Fruit fly (Drosophila melanogaster) S2 (cell line): ENCODE data around the gene CG42835.
"Not testable (repeated sequence)": the region's sequence is repeated elsewhere in the genome, so short reads cannot be mapped to it uniquely, and the experiment has no call there.

Source experiments
- CG8478 ChIP-seq: fragments of >200 bp; optimal IDR thresholded peaks from 2 replicates; lab custom pipeline; 2018
- CTCF ChIP-seq, 2 experiments: fragments of >200 bp; optimal IDR thresholded peaks; 2 replicates each; lab custom pipeline; 2018

Gene CG42835

dm6 chr3R:17430481-17430880, 10.0 kb downstream of the CG42835 start:
- no peak for TF ChIP-seq CTCF (optimal IDR thresholded peaks at IDR 0.05; lab: Kevin White, UChicago)
- TF ChIP-seq CG8478 (lab: Kevin White, UChicago): no peak

- TF ChIP-seq CTCF (optimal IDR thresholded peaks at IDR 0.05; lab: Kevin White, UChicago) (no peak), CG8478 (lab: Kevin White, UChicago) (no peak)
Observed at dm6 chr3R:17433117-17433516, 12.7 kb downstream of the CG42835 start.

dm6 chr3R:17434330-17434729, 13.9 kb downstream of the CG42835 start, which contains the start of gene CG44090:
CG44090 (minus strand) TSS chr3R:17434430.
- TF ChIP-seq CG8478 (lab: Kevin White, UChicago) (no peak), CTCF (optimal IDR thresholded peaks at IDR 0.05; lab: Kevin White, UChicago) (no peak)

dm6 chr3R:17440628-17441027, 20.2 kb downstream of the CG42835 start, which contains the start of gene CG14331:
CG14331 (minus strand) TSS chr3R:17440728.
- no peak for TF ChIP-seq CG8478 (lab: Kevin White, UChicago)

- TF ChIP-seq CG8478 (lab: Kevin White, UChicago): no peak
- TF ChIP-seq CTCF (optimal IDR thresholded peaks at IDR 0.05; lab: Kevin White, UChicago): no peak
Observed at dm6 chr3R:17447615-17448014, 27.2 kb downstream of the CG42835 start.

- TF ChIP-seq CG8478 (lab: Kevin White, UChicago): no peak
- no peak for TF ChIP-seq CTCF (optimal IDR thresholded peaks at IDR 0.05; lab: Kevin White, UChicago)
Observed at dm6 chr3R:17448758-17449157, 28.3 kb downstream of the CG42835 start, which contains the start of gene Eh. Eh (minus strand) TSS chr3R:17448858.

- TF ChIP-seq CG8478 (lab: Kevin White, UChicago): no peak
- TF ChIP-seq CTCF (optimal IDR thresholded peaks at IDR 0.05; lab: Kevin White, UChicago): peak; percentile 84 to 91
Observed at dm6 chr3R:17449402-17449801, 29.0 kb downstream of the CG42835 start.

- not testable (repeated sequence) for TF ChIP-seq CG8478 (lab: Kevin White, UChicago); CTCF (optimal IDR thresholded peaks at IDR 0.05; lab: Kevin White, UChicago)
Observed at dm6 chr3R:17456676-17457075, 36.2 kb downstream of the CG42835 start, which contains the start of gene CG14330. CG14330 (minus strand) TSS chr3R:17456776.
